Worm (Caenorhabditis elegans) whole organism, L4 larva: ENCODE data around the gene spon-1.
A peak's percentile ranks its signal among the peaks of the same experiment; 100 is the strongest.

Experiments used
- D1046.2 ChIP-seq: fragments of 200-800 bp; sonication (Bioruptor generic); IDR thresholded peaks from 2 replicates; pipeline ENCODE4 v1.3.6; 2022; ENCODE audit warnings: missing genetic modification characterization, missing compliant biosample characterization
- F10B5.3 ChIP-seq: sonication (generic microtip); optimal IDR thresholded peaks from 2 replicates; lab custom pipeline; 2016; ENCODE audit warnings: mild to moderate bottlenecking, missing genetic modification characterization, missing compliant biosample characterization
- R02D3.7 ChIP-seq: fragments of 150-350 bp; sonication (generic microtip); optimal IDR thresholded peaks from 3 replicates; lab custom pipeline; 2014; ENCODE audit warnings: missing biosample characterization, missing genetic modification characterization
- T20F7.1 ChIP-seq: fragments of 200-800 bp; sonication (Bioruptor generic); optimal IDR thresholded peaks from 2 replicates; lab custom pipeline; 2018; ENCODE audit warnings: mild to moderate bottlenecking, missing genetic modification characterization, missing compliant biosample characterization
- Y75B8A.6 ChIP-seq: fragments of 200-800 bp; sonication (Bioruptor generic); IDR thresholded peaks from 2 replicates; pipeline ENCODE4 v1.3.6; 2022; ENCODE audit warnings: missing genetic modification reagents, missing genetic modification characterization, missing compliant biosample characterization
- ZK337.2 ChIP-seq: fragments of 200-800 bp; sonication (Bioruptor generic); IDR thresholded peaks from 2 replicates; pipeline ENCODE4 v1.3.6; 2022; ENCODE audit warnings: missing genetic modification reagents, missing genetic modification characterization, missing compliant biosample characterization
- ZK546.5 ChIP-seq, 2 experiments: sonication (generic microtip); optimal IDR thresholded peaks; 2 replicates each; lab custom pipeline; 2017; ENCODE audit warnings: missing biosample characterization in 2 of 2, missing genetic modification characterization in 2 of 2
- aly-2 ChIP-seq: sonication (generic microtip); optimal IDR thresholded peaks from 2 replicates; lab custom pipeline; 2018; ENCODE audit warnings: missing biosample characterization, missing genetic modification characterization
- arid-1 ChIP-seq: fragments of 200-800 bp; sonication (Bioruptor generic); conservative IDR thresholded peaks from 2 replicates; pipeline ENCODE4 v1.3.6; 2022; ENCODE audit warnings: missing genetic modification reagents, missing genetic modification characterization, missing compliant biosample characterization
- ceh-28 ChIP-seq: fragments of 150-350 bp; optimal IDR thresholded peaks from 2 replicates; lab custom pipeline; 2014; ENCODE audit warnings: missing biosample characterization, missing genetic modification reagents, missing genetic modification characterization
- ceh-44 ChIP-seq: fragments of 200-800 bp; sonication (Bioruptor generic); IDR thresholded peaks from 2 replicates; pipeline ENCODE4 v1.3.6; 2022; ENCODE audit warnings: missing genetic modification reagents, missing genetic modification characterization, missing compliant biosample characterization
- ceh-62 ChIP-seq: sonication (generic microtip); optimal IDR thresholded peaks from 2 replicates; lab custom pipeline; 2017; ENCODE audit warnings: missing biosample characterization, missing genetic modification characterization
- ceh-82 ChIP-seq: sonication (generic microtip); optimal IDR thresholded peaks from 2 replicates; lab custom pipeline; 2017; ENCODE audit warnings: missing biosample characterization, missing genetic modification characterization
- daf-16 ChIP-seq, 3 experiments: sonication (generic microtip); optimal IDR thresholded peaks; 2 replicates each; lab custom pipeline; 2016 to 2017; ENCODE audit warnings: missing genetic modification characterization in 3 of 3, missing genetic modification reagents in 3 of 3, mild to moderate bottlenecking in 2 of 3, missing compliant biosample characterization in 2 of 3, missing biosample characterization in 1 of 3, moderate library complexity in 1 of 3
- dmd-6 ChIP-seq: fragments of 200-800 bp; sonication (Bioruptor generic); IDR thresholded peaks from 2 replicates; pipeline ENCODE4 v1.3.6; 2022; ENCODE audit warnings: missing genetic modification reagents, missing genetic modification characterization, missing compliant biosample characterization
- dmd-8 ChIP-seq: fragments of 200-800 bp; sonication (Bioruptor generic); IDR thresholded peaks from 2 replicates; pipeline ENCODE4 v1.3.6; 2022; ENCODE audit warnings: missing genetic modification characterization, missing compliant biosample characterization
- dmd-9 ChIP-seq: fragments of 200-800 bp; sonication (Bioruptor generic); IDR thresholded peaks from 2 replicates; pipeline ENCODE4 v1.3.6; 2022; ENCODE audit warnings: missing genetic modification reagents, missing genetic modification characterization, missing compliant biosample characterization
- egl-27 ChIP-seq: sonication (generic microtip); optimal IDR thresholded peaks from 3 replicates; lab custom pipeline; 2017; ENCODE audit warnings: missing biosample characterization, missing genetic modification reagents, missing genetic modification characterization
- hif-1 ChIP-seq, 2 experiments: sonication (generic microtip); optimal IDR thresholded peaks; 2 replicates each; lab custom pipeline; 2016 to 2017; ENCODE audit warnings: missing compliant biosample characterization in 2 of 2, missing genetic modification characterization in 2 of 2, missing genetic modification reagents in 2 of 2, missing genotype in 2 of 2, mild to moderate bottlenecking in 1 of 2
- hlh-11 ChIP-seq: fragments of 200-800 bp; sonication (Bioruptor generic); optimal IDR thresholded peaks from 2 replicates; lab custom pipeline; 2018; ENCODE audit warnings: mild to moderate bottlenecking, missing genetic modification characterization, missing compliant biosample characterization
- lin-29 ChIP-seq: fragments of 200-800 bp; sonication (Bioruptor generic); IDR thresholded peaks from 2 replicates; pipeline ENCODE4 v1.3.6; 2022; ENCODE audit warnings: missing genetic modification reagents, missing genetic modification characterization, missing compliant biosample characterization
- mdt-29 ChIP-seq: fragments of 200-800 bp; sonication (Bioruptor generic); IDR thresholded peaks from 2 replicates; pipeline ENCODE4 v1.3.6; 2022; ENCODE audit warnings: missing genetic modification reagents, missing genetic modification characterization, missing compliant biosample characterization
- mep-1 ChIP-seq: fragments of 150-350 bp; sonication (generic microtip); optimal IDR thresholded peaks from 3 replicates; lab custom pipeline; 2014; ENCODE audit warnings: missing biosample characterization, missing genetic modification characterization
- mes-2 ChIP-seq: sonication (generic microtip); optimal IDR thresholded peaks from 2 replicates; lab custom pipeline; 2016; ENCODE audit warnings: missing genotype, mild to moderate bottlenecking, missing genetic modification characterization, missing compliant biosample characterization; ENCODE audit not compliant: poor library complexity, severe bottlenecking
- mxl-2 ChIP-seq: fragments of 200-800 bp; sonication (Bioruptor generic); conservative IDR thresholded peaks from 2 replicates; pipeline ENCODE4 v1.3.6; 2022; ENCODE audit warnings: missing genetic modification reagents, missing genetic modification characterization, missing compliant biosample characterization
- mxl-3 ChIP-seq: fragments of 200-800 bp; sonication (Bioruptor generic); optimal IDR thresholded peaks from 2 replicates; lab custom pipeline; 2018; ENCODE audit warnings: mild to moderate bottlenecking, missing genetic modification characterization, missing compliant biosample characterization
- nhr-10 ChIP-seq: fragments of 150-350 bp; optimal IDR thresholded peaks from 2 replicates; lab custom pipeline; 2014; ENCODE audit warnings: missing biosample characterization, missing genetic modification characterization
- nhr-102 ChIP-seq: sonication (generic microtip); optimal IDR thresholded peaks from 2 replicates; lab custom pipeline; 2016; ENCODE audit warnings: mild to moderate bottlenecking, missing genetic modification characterization, moderate library complexity, missing compliant biosample characterization
- nhr-25 ChIP-seq: sonication (generic microtip); optimal IDR thresholded peaks from 2 replicates; lab custom pipeline; 2017; ENCODE audit warnings: missing genetic modification characterization, mild to moderate bottlenecking, missing compliant biosample characterization, antibody characterized with exemption, moderate library complexity, borderline replicate concordance; ENCODE audit not compliant: insufficient read depth
- nhr-28 ChIP-seq: fragments of 150-350 bp; optimal IDR thresholded peaks from 2 replicates; lab custom pipeline; 2014; ENCODE audit warnings: missing biosample characterization, missing genetic modification characterization
- nhr-41 ChIP-seq: fragments of 200-800 bp; sonication (Bioruptor generic); IDR thresholded peaks from 2 replicates; pipeline ENCODE4 v1.3.6; 2022; ENCODE audit warnings: missing genetic modification reagents, missing genetic modification characterization, missing compliant biosample characterization
- nhr-48 ChIP-seq: sonication (generic microtip); optimal IDR thresholded peaks from 2 replicates; lab custom pipeline; 2016; ENCODE audit warnings: mild to moderate bottlenecking, missing genetic modification characterization, missing compliant biosample characterization
- nhr-76 ChIP-seq: fragments of 150-350 bp; optimal IDR thresholded peaks from 2 replicates; lab custom pipeline; 2014; ENCODE audit warnings: missing biosample characterization, missing genetic modification characterization
- nhr-77 ChIP-seq: fragments of 150-350 bp; optimal IDR thresholded peaks from 2 replicates; lab custom pipeline; 2014; ENCODE audit warnings: missing biosample characterization, missing genetic modification characterization
- php-3 ChIP-seq: fragments of 200-800 bp; sonication (Bioruptor generic); IDR thresholded peaks from 2 replicates; pipeline ENCODE4 v1.3.6; 2022; ENCODE audit warnings: missing genetic modification reagents, missing genetic modification characterization, missing compliant biosample characterization
- pqm-1 ChIP-seq: sonication (generic microtip); optimal IDR thresholded peaks from 2 replicates; lab custom pipeline; 2017; ENCODE audit warnings: missing biosample characterization, missing genetic modification characterization
- skn-1 ChIP-seq: fragments of 150-350 bp; optimal IDR thresholded peaks from 2 replicates; lab custom pipeline; 2014; ENCODE audit warnings: missing biosample characterization, missing genetic modification characterization
- snpc-4 ChIP-seq: fragments of 150-350 bp; optimal IDR thresholded peaks from 2 replicates; lab custom pipeline; 2014; ENCODE audit warnings: missing biosample characterization, missing genetic modification characterization
- tag-97 ChIP-seq: fragments of 200-800 bp; sonication (Bioruptor generic); IDR thresholded peaks from 2 replicates; pipeline ENCODE4 v1.3.6; 2022; ENCODE audit warnings: missing genetic modification characterization, missing compliant biosample characterization
- tra-1 ChIP-seq: fragments of 200-800 bp; sonication (Bioruptor generic); IDR thresholded peaks from 2 replicates; pipeline ENCODE4 v1.3.6; 2022; ENCODE audit warnings: missing genetic modification reagents, missing genetic modification characterization, missing compliant biosample characterization
- unc-39 ChIP-seq: sonication (generic microtip); optimal IDR thresholded peaks from 2 replicates; lab custom pipeline; 2017; ENCODE audit warnings: missing biosample characterization, missing genetic modification characterization
- unc-62 ChIP-seq, 3 experiments: fragments of 150-350 bp in 1 of 3; sonication (generic microtip); optimal IDR thresholded peaks in 2 of 3; peaks in 1 of 3; 1 replicate in 1 of 3; 2 replicates in 2 of 3; lab custom pipeline; 2014 to 2017; ENCODE audit warnings: missing biosample characterization in 3 of 3, missing genetic modification characterization in 3 of 3, missing genetic modification reagents in 3 of 3, missing genotype in 1 of 3
- zfp-2 ChIP-seq: sonication (generic microtip); optimal IDR thresholded peaks from 2 replicates; lab custom pipeline; 2016; ENCODE audit warnings: mild to moderate bottlenecking, missing genetic modification characterization, missing compliant biosample characterization
- zip-11 ChIP-seq: fragments of 200-800 bp; sonication (Bioruptor generic); IDR thresholded peaks from 2 replicates; pipeline ENCODE4 v1.3.6; 2022; ENCODE audit warnings: missing genetic modification characterization, missing compliant biosample characterization
- ztf-11 ChIP-seq: fragments of 150-350 bp; optimal IDR thresholded peaks from 2 replicates; lab custom pipeline; 2014; ENCODE audit warnings: missing biosample characterization, missing genetic modification characterization
- ztf-7 ChIP-seq: fragments of 150-350 bp; optimal IDR thresholded peaks from 2 replicates; lab custom pipeline; 2014; ENCODE audit warnings: missing biosample characterization, missing genetic modification characterization

spon-1 gene

DNA sequence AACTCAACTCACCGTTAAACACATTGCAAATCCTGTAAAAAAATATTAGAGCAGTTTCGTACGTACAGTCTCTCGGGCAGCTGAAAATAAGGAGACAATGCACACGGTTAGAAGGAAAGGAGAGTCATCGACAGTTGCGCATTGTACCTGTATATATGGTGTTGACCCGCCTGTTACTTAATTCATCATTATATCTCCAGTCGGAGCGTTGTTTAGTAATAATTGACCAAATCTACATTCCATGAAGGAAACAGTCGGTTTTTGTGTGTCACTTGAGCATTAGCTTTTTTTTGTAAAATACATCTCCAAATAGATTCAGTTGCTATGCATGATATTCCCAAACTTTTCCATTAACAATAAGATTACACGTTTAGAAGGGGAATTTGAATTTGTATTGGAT is 45.2 kb downstream of the spon-1 start, which contains the start of gene C27H5.12:
Gene C27H5.12 (minus strand): TSS at position 101 of the 400 bp plus-strand sequence.
- TF ChIP-seq hif-1 (tag; optimal IDR thresholded peaks at IDR 0.05; lab: Kevin White, UChicago) (no peak), unc-62 (GFP tag; optimal IDR thresholded peaks at IDR 0.05 in 1 of 2; lab: Kevin White, UChicago) (peak in 1 of 2 experiments; percentile 30), unc-62 (tag; optimal IDR thresholded peaks at IDR 0.05; lab: Kevin White, UChicago) (no peak)
- TF ChIP-seq, all 104 proteins: peak for 1

DNA sequence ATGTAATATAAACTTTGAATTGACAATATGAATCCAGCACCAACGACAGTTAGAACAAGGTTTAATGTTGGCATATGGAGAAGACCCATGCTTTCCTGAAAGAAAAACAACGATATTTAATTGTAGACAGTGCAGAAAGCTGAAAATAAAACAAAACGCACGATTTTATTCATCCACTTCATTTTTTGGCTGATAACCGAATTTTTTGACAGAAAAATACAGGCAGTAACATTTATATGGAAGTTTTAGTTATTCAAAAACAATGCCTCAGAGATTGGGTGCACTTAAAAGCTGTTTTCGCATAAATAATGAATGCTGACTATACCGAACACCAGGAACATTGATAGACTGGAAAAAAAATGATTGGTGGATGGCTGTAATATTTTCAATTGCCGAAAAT is 49.4 kb downstream of the spon-1 start, which contains the start of gene mfsd-13.2:
Gene mfsd-13.2 (minus strand): TSS at position 101 of the 400 bp plus-strand sequence.
- peak in 1 of 2 experiments; percentile 76 for TF ChIP-seq unc-62 (GFP tag; optimal IDR thresholded peaks at IDR 0.05 in 1 of 2; lab: Kevin White, UChicago)
- no peak for TF ChIP-seq unc-62 (tag; optimal IDR thresholded peaks at IDR 0.05; lab: Kevin White, UChicago)
- TF ChIP-seq arid-1 (GFP tag; lab: Robert Waterston, UW): no peak
- no peak for TF ChIP-seq Y75B8A.6 (GFP tag; lab: Robert Waterston, UW)
- no peak for TF ChIP-seq mxl-2 (GFP tag; lab: Robert Waterston, UW)
- TF ChIP-seq snpc-4 (tag; lab: Kevin White, UChicago): no peak
- TF ChIP-seq egl-27: no peak
- no peak for TF ChIP-seq T20F7.1 (GFP tag; lab: Kevin White, UChicago)
- no peak for TF ChIP-seq nhr-77 (tag; lab: Kevin White, UChicago)

- no peak for TF ChIP-seq hif-1 (tag; optimal IDR thresholded peaks at IDR 0.05; lab: Kevin White, UChicago)
- TF ChIP-seq R02D3.7 (tag; lab: Kevin White, UChicago): no peak
- TF ChIP-seq aly-2: no peak
- TF ChIP-seq ceh-82 (tag; lab: Kevin White, UChicago): no peak
- TF ChIP-seq ZK337.2 (GFP tag; lab: Robert Waterston, UW): no peak
- TF ChIP-seq nhr-77 (tag; lab: Kevin White, UChicago): peak; percentile 76
- no peak for TF ChIP-seq dmd-8 (GFP tag; lab: Robert Waterston, UW)
- no peak for TF ChIP-seq lin-29
- TF ChIP-seq arid-1 (GFP tag; lab: Robert Waterston, UW): no peak
- no peak for TF ChIP-seq nhr-41
- TF ChIP-seq mes-2 (tag; lab: Kevin White, UChicago): no peak
- no peak for TF ChIP-seq dmd-9 (GFP tag; lab: Robert Waterston, UW)
- no peak for TF ChIP-seq daf-16 (GFP tag; optimal IDR thresholded peaks at IDR 0.05; lab: Kevin White, UChicago)
- peak; percentile 65 for TF ChIP-seq daf-16 (tag; optimal IDR thresholded peaks at IDR 0.05; lab: Kevin White, UChicago)
- no peak for TF ChIP-seq tra-1
- TF ChIP-seq tag-97: no peak
- peak; percentile 46 for TF ChIP-seq nhr-102
- TF ChIP-seq dmd-6: peak; percentile 91
- TF ChIP-seq ztf-7 (tag; lab: Kevin White, UChicago): no peak
- no peak for TF ChIP-seq unc-39
- peak; percentile 97 for TF ChIP-seq nhr-28 (tag; lab: Kevin White, UChicago)
- TF ChIP-seq pqm-1 (tag; lab: Kevin White, UChicago): peak; percentile 92
- TF ChIP-seq T20F7.1 (GFP tag; lab: Kevin White, UChicago): no peak
- no peak for TF ChIP-seq zip-11 (GFP tag; lab: Robert Waterston, UW)
- TF ChIP-seq hlh-11 (tag; lab: Kevin White, UChicago): peak; percentile 60
- no peak for TF ChIP-seq mxl-3 (GFP tag; lab: Kevin White, UChicago)
- TF ChIP-seq ceh-28 (tag; lab: Kevin White, UChicago): no peak
- TF ChIP-seq nhr-10 (tag; lab: Kevin White, UChicago): no peak
- TF ChIP-seq php-3 (GFP tag; lab: Robert Waterston, UW): peak; percentile 90
- TF ChIP-seq zfp-2 (tag; lab: Kevin White, UChicago): no peak
- no peak for TF ChIP-seq mep-1
- no peak for TF ChIP-seq ceh-44 (GFP tag; lab: Robert Waterston, UW)
- no peak for TF ChIP-seq nhr-25 (tag; lab: Kevin White, UChicago)
- no peak for TF ChIP-seq skn-1
- TF ChIP-seq D1046.2 (GFP tag; lab: Robert Waterston, UW): no peak
- no peak for TF ChIP-seq ztf-11
- TF ChIP-seq ZK546.5 (tag; optimal IDR thresholded peaks at IDR 0.05; lab: Kevin White, UChicago): no peak
- TF ChIP-seq ceh-62 (tag; lab: Kevin White, UChicago): no peak
- TF ChIP-seq F10B5.3 (tag; lab: Kevin White, UChicago): no peak
- no peak for TF ChIP-seq nhr-76
- TF ChIP-seq mdt-29 (GFP tag; lab: Robert Waterston, UW): no peak
- peak; percentile 12 for TF ChIP-seq nhr-48
Observed at ce11 chrII:7166768-7167167, 50.4 kb downstream of the spon-1 start.
